Fruit fly (Drosophila melanogaster): Measurements from ENCODE around the gene CG13921.

The CG13921 gene

dm6 chr3L:1746338-1747199, at the start of gene CG13921:
CG13921 (plus strand) TSS chr3L:1746907.
- TF ChIP-seq pan (optimal IDR thresholded peaks at IDR 0.05) = no peak
- no peak for TF ChIP-seq EcR (GFP tag; optimal IDR thresholded peaks at IDR 0.05)
- TF ChIP-seq usp (GFP tag; optimal IDR thresholded peaks at IDR 0.05) = no peak
- no peak for TF ChIP-seq CG8478 (optimal IDR thresholded peaks at IDR 0.05)
- no peak for TF ChIP-seq psq (optimal IDR thresholded peaks at IDR 0.05)
- TF ChIP-seq Dll (optimal IDR thresholded peaks at IDR 0.05) = no peak

- TF ChIP-seq EcR (GFP tag; optimal IDR thresholded peaks at IDR 0.05) (no peak), psq (optimal IDR thresholded peaks at IDR 0.05) (no peak), Dll (optimal IDR thresholded peaks at IDR 0.05) (no peak), pan (optimal IDR thresholded peaks at IDR 0.05) (no peak), usp (GFP tag; optimal IDR thresholded peaks at IDR 0.05) (no peak), CG8478 (optimal IDR thresholded peaks at IDR 0.05) (no peak)
Observed at dm6 chr3L:1702367-1702927, 44.3 kb upstream of the CG13921 start, which contains the start of gene CG13931. CG13931 (minus strand) TSS chr3L:1702407.

- no peak for TF ChIP-seq CG8478 (optimal IDR thresholded peaks at IDR 0.05)
- TF ChIP-seq psq (optimal IDR thresholded peaks at IDR 0.05) = no peak
- no peak for TF ChIP-seq Dll (optimal IDR thresholded peaks at IDR 0.05)
- no peak for TF ChIP-seq usp (GFP tag; optimal IDR thresholded peaks at IDR 0.05)
- no peak for TF ChIP-seq pan (optimal IDR thresholded peaks at IDR 0.05)
- TF ChIP-seq EcR (GFP tag; optimal IDR thresholded peaks at IDR 0.05) = no peak
Observed at dm6 chr3L:1709161-1709560, 37.5 kb upstream of the CG13921 start.

dm6 chr3L:1710562-1710961, 36.1 kb upstream of the CG13921 start:
- TF ChIP-seq Dll (optimal IDR thresholded peaks at IDR 0.05) = no peak

dm6 chr3L:1711218-1711617, 35.5 kb upstream of the CG13921 start:
- TF ChIP-seq Dll (optimal IDR thresholded peaks at IDR 0.05) (no peak), usp (GFP tag; optimal IDR thresholded peaks at IDR 0.05) (no peak), CG8478 (optimal IDR thresholded peaks at IDR 0.05) (no peak), psq (optimal IDR thresholded peaks at IDR 0.05) (no peak), EcR (GFP tag; optimal IDR thresholded peaks at IDR 0.05) (no peak)

dm6 chr3L:1723053-1723452, 23.7 kb upstream of the CG13921 start, which contains the start of gene CG18171:
CG18171 (minus strand) TSS chr3L:1723153.
- TF ChIP-seq usp (GFP tag; optimal IDR thresholded peaks at IDR 0.05) (no peak), Dll (optimal IDR thresholded peaks at IDR 0.05) (no peak), psq (optimal IDR thresholded peaks at IDR 0.05) (no peak), pan (optimal IDR thresholded peaks at IDR 0.05) (no peak), CG8478 (optimal IDR thresholded peaks at IDR 0.05) (no peak), EcR (GFP tag; optimal IDR thresholded peaks at IDR 0.05) (no peak)

- TF ChIP-seq EcR (GFP tag; optimal IDR thresholded peaks at IDR 0.05) = no peak
Observed at dm6 chr3L:1724090-1724489, 22.6 kb upstream of the CG13921 start, which contains the start of gene CG12035. CG12035 (plus strand) TSS chr3L:1724390.

dm6 chr3L:1726747-1727146, 20.0 kb upstream of the CG13921 start:
- TF ChIP-seq usp (GFP tag; optimal IDR thresholded peaks at IDR 0.05) = no peak
- no peak for TF ChIP-seq pan (optimal IDR thresholded peaks at IDR 0.05)
- no peak for TF ChIP-seq psq (optimal IDR thresholded peaks at IDR 0.05)
- TF ChIP-seq CG8478 (optimal IDR thresholded peaks at IDR 0.05) = no peak
- no peak for TF ChIP-seq Dll (optimal IDR thresholded peaks at IDR 0.05)
- TF ChIP-seq EcR (GFP tag; optimal IDR thresholded peaks at IDR 0.05) = no peak

dm6 chr3L:1727431-1727830, 19.3 kb upstream of the CG13921 start:
- TF ChIP-seq Dll (optimal IDR thresholded peaks at IDR 0.05) (no peak), EcR (GFP tag; optimal IDR thresholded peaks at IDR 0.05) (no peak), pan (optimal IDR thresholded peaks at IDR 0.05) (no peak), CG8478 (optimal IDR thresholded peaks at IDR 0.05) (no peak), psq (optimal IDR thresholded peaks at IDR 0.05) (no peak), usp (GFP tag; optimal IDR thresholded peaks at IDR 0.05) (no peak)

- TF ChIP-seq pan (optimal IDR thresholded peaks at IDR 0.05) (no peak), Dll (optimal IDR thresholded peaks at IDR 0.05) (no peak), psq (optimal IDR thresholded peaks at IDR 0.05) (no peak)
Observed at dm6 chr3L:1729380-1730159, 17.1 kb upstream of the CG13921 start.

dm6 chr3L:1730160-1730595, 16.5 kb upstream of the CG13921 start:
- no peak for TF ChIP-seq CG8478 (optimal IDR thresholded peaks at IDR 0.05)
- TF ChIP-seq EcR (GFP tag; optimal IDR thresholded peaks at IDR 0.05) = no peak
- no peak for TF ChIP-seq psq (optimal IDR thresholded peaks at IDR 0.05)
- TF ChIP-seq usp (GFP tag; optimal IDR thresholded peaks at IDR 0.05) = no peak
- TF ChIP-seq pan (optimal IDR thresholded peaks at IDR 0.05) = no peak
- no peak for TF ChIP-seq Dll (optimal IDR thresholded peaks at IDR 0.05)

- TF ChIP-seq CG8478 (optimal IDR thresholded peaks at IDR 0.05) = no peak
- TF ChIP-seq Dll (optimal IDR thresholded peaks at IDR 0.05) = no peak
- TF ChIP-seq EcR (GFP tag; optimal IDR thresholded peaks at IDR 0.05) = no peak
- TF ChIP-seq psq (optimal IDR thresholded peaks at IDR 0.05) = no peak
- no peak for TF ChIP-seq pan (optimal IDR thresholded peaks at IDR 0.05)
- no peak for TF ChIP-seq usp (GFP tag; optimal IDR thresholded peaks at IDR 0.05)
Observed at dm6 chr3L:1730873-1731272, 15.8 kb upstream of the CG13921 start, which contains the start of gene drpr. drpr (minus strand) TSS chr3L:1731107.

All from whole organism.